Worm (Caenorhabditis elegans) whole organism, L2 larva: ENCODE measurements around the gene clec-222.

Source experiments
- C34F6.9 ChIP-seq: fragments of 150-350 bp; optimal IDR thresholded peaks from 2 replicates; lab custom pipeline; 2014; ENCODE audit warnings: missing biosample characterization, missing genetic modification characterization
- F13H6.1 ChIP-seq: sonication (generic microtip); optimal IDR thresholded peaks from 2 replicates; lab custom pipeline; 2016; ENCODE audit warnings: missing genetic modification characterization, missing compliant biosample characterization
- Y55F3AM.14 ChIP-seq: fragments of 200-800 bp; sonication (Bioruptor generic); optimal IDR thresholded peaks from 2 replicates; lab custom pipeline; 2018; ENCODE audit warnings: mild to moderate bottlenecking, missing genetic modification characterization, missing compliant biosample characterization
- alr-1 ChIP-seq: fragments of 150-350 bp; optimal IDR thresholded peaks from 2 replicates; lab custom pipeline; 2014; ENCODE audit warnings: missing biosample characterization, missing genetic modification characterization
- ama-1 ChIP-seq: fragments of 150-350 bp; optimal IDR thresholded peaks from 2 replicates; lab custom pipeline; 2018; ENCODE audit warnings: inconsistent platforms
- blmp-1 ChIP-seq: sonication (generic microtip); optimal IDR thresholded peaks from 2 replicates; lab custom pipeline; 2017; ENCODE audit warnings: missing genetic modification characterization, mild to moderate bottlenecking, missing compliant biosample characterization, antibody characterized with exemption, moderate library complexity; ENCODE audit not compliant: insufficient read depth
- ceh-82 ChIP-seq: fragments of 150-350 bp; optimal IDR thresholded peaks from 2 replicates; lab custom pipeline; 2014; ENCODE audit warnings: missing biosample characterization, missing genetic modification characterization
- dmd-4 ChIP-seq: sonication (generic microtip); optimal IDR thresholded peaks from 2 replicates; lab custom pipeline; 2017; ENCODE audit warnings: missing biosample characterization, missing genetic modification characterization
- egl-27 ChIP-seq: sonication (generic microtip); optimal IDR thresholded peaks from 3 replicates; lab custom pipeline; 2017; ENCODE audit warnings: missing biosample characterization, missing genetic modification reagents, missing genetic modification characterization
- elt-1 ChIP-seq: fragments of 150-350 bp; optimal IDR thresholded peaks from 2 replicates; lab custom pipeline; 2014; ENCODE audit warnings: missing biosample characterization, missing genetic modification characterization
- elt-3 ChIP-seq: sonication (generic microtip); optimal IDR thresholded peaks from 2 replicates; lab custom pipeline; 2017; ENCODE audit warnings: missing biosample characterization, missing genetic modification characterization
- gmeb-1 ChIP-seq: fragments of 150-350 bp; optimal IDR thresholded peaks from 2 replicates; lab custom pipeline; 2014; ENCODE audit warnings: missing biosample characterization, missing genetic modification characterization
- lin-13 ChIP-seq: fragments of 150-350 bp; optimal IDR thresholded peaks from 2 replicates; lab custom pipeline; 2014; ENCODE audit warnings: missing biosample characterization, missing genetic modification reagents, missing genetic modification characterization
- lin-39 ChIP-seq: fragments of 150-350 bp; optimal IDR thresholded peaks from 2 replicates; lab custom pipeline; 2014; ENCODE audit warnings: missing biosample characterization, missing genetic modification reagents, missing genetic modification characterization
- lsy-2 ChIP-seq, 2 experiments: fragments of 150-350 bp in 1 of 2; sonication (generic microtip) in 1 of 2; optimal IDR thresholded peaks; 2 replicates each; lab custom pipeline; 2014 to 2017; ENCODE audit warnings: missing biosample characterization in 2 of 2, missing genetic modification characterization in 2 of 2
- mbf-1 ChIP-seq: sonication (generic microtip); optimal IDR thresholded peaks from 2 replicates; lab custom pipeline; 2017; ENCODE audit warnings: missing biosample characterization, missing genetic modification characterization
- nhr-10 ChIP-seq: sonication (generic microtip); optimal IDR thresholded peaks from 2 replicates; lab custom pipeline; 2017; ENCODE audit warnings: missing biosample characterization, missing genetic modification characterization
- nhr-11 ChIP-seq: fragments of 150-350 bp; optimal IDR thresholded peaks from 2 replicates; lab custom pipeline; 2014; ENCODE audit warnings: missing biosample characterization, missing genetic modification characterization
- nhr-12 ChIP-seq: fragments of 150-350 bp; optimal IDR thresholded peaks from 2 replicates; lab custom pipeline; 2014; ENCODE audit warnings: missing biosample characterization, missing genetic modification characterization
- nhr-129 ChIP-seq: fragments of 150-350 bp; optimal IDR thresholded peaks from 2 replicates; lab custom pipeline; 2014; ENCODE audit warnings: missing biosample characterization, missing genetic modification characterization
- nhr-21 ChIP-seq: fragments of 150-350 bp; optimal IDR thresholded peaks from 2 replicates; lab custom pipeline; 2014; ENCODE audit warnings: missing biosample characterization, missing genetic modification characterization
- nhr-23 ChIP-seq: fragments of 150-350 bp; optimal IDR thresholded peaks from 2 replicates; lab custom pipeline; 2014; ENCODE audit warnings: missing biosample characterization, missing genetic modification reagents, missing genetic modification characterization
- nhr-237 ChIP-seq: fragments of 150-350 bp; optimal IDR thresholded peaks from 2 replicates; lab custom pipeline; 2014; ENCODE audit warnings: missing biosample characterization, missing genetic modification characterization
- nhr-6 ChIP-seq: fragments of 150-350 bp; optimal IDR thresholded peaks from 2 replicates; lab custom pipeline; 2014; ENCODE audit warnings: missing biosample characterization, missing genetic modification characterization
- peb-1 ChIP-seq: fragments of 150-350 bp; optimal IDR thresholded peaks from 2 replicates; lab custom pipeline; 2014; ENCODE audit warnings: missing biosample characterization, missing genetic modification characterization
- sem-4 ChIP-seq: fragments of 150-350 bp; optimal IDR thresholded peaks from 2 replicates; lab custom pipeline; 2014; ENCODE audit warnings: missing biosample characterization, missing genetic modification reagents, missing genetic modification characterization
- skn-1 ChIP-seq: sonication (generic microtip); optimal IDR thresholded peaks from 2 replicates; lab custom pipeline; 2017; ENCODE audit warnings: missing biosample characterization, missing genetic modification characterization
- sma-9 ChIP-seq, 2 experiments: fragments of 150-350 bp in 1 of 2; sonication (generic microtip) in 1 of 2; optimal IDR thresholded peaks; 2 replicates each; lab custom pipeline; 2014 to 2016; ENCODE audit warnings: missing genetic modification characterization in 2 of 2, mild to moderate bottlenecking in 1 of 2, missing biosample characterization in 1 of 2, missing compliant biosample characterization in 1 of 2, missing genetic modification reagents in 1 of 2, moderate library complexity in 1 of 2
- unc-55 ChIP-seq: fragments of 150-350 bp; sonication (generic microtip); optimal IDR thresholded peaks from 3 replicates; lab custom pipeline; 2014; ENCODE audit warnings: missing biosample characterization, missing genetic modification reagents, missing genetic modification characterization
- ztf-1 ChIP-seq: fragments of 200-800 bp; sonication (Bioruptor generic); conservative IDR thresholded peaks from 2 replicates; pipeline ENCODE4 v1.3.6; 2022; ENCODE audit warnings: missing genetic modification characterization, missing compliant biosample characterization
- ztf-4 ChIP-seq: fragments of 150-350 bp; optimal IDR thresholded peaks from 2 replicates; lab custom pipeline; 2014; ENCODE audit warnings: missing biosample characterization, missing genetic modification characterization

clec-222 gene

ce11 chrV:11266681-11267080, 4.5 kb upstream of the clec-222 start, which contains the start of gene str-116:
Gene str-116 (plus strand): TSS chrV:11266981.
- TF ChIP-seq blmp-1 (tag; lab: Kevin White, UChicago) (no peak), sem-4 (no peak), ama-1 (lab: Kevin White, UChicago) (no peak), ztf-1 (GFP tag; lab: Robert Waterston, UW) (no peak), gmeb-1 (no peak), peb-1 (tag; lab: Kevin White, UChicago) (no peak), dmd-4 (no peak)

ce11 chrV:11268791-11269190, 2.4 kb upstream of the clec-222 start, which contains the start of gene str-115:
Gene str-115 (plus strand): TSS chrV:11269091.
- no peak for TF ChIP-seq nhr-6
- no peak for TF ChIP-seq mbf-1 (tag; lab: Kevin White, UChicago)
- TF ChIP-seq nhr-11 (tag; lab: Kevin White, UChicago): no peak
- no peak for TF ChIP-seq egl-27 (tag; lab: Kevin White, UChicago)
- TF ChIP-seq sem-4: no peak

- no peak for TF ChIP-seq F13H6.1 (tag; lab: Kevin White, UChicago)
- TF ChIP-seq nhr-237 (tag; lab: Kevin White, UChicago): no peak
- TF ChIP-seq ceh-82 (tag; lab: Kevin White, UChicago): no peak
- no peak for TF ChIP-seq lsy-2 (tag; optimal IDR thresholded peaks at IDR 0.05; lab: Kevin White, UChicago)
- TF ChIP-seq blmp-1 (tag; lab: Kevin White, UChicago): no peak
- TF ChIP-seq elt-1 (tag; lab: Kevin White, UChicago): no peak
- TF ChIP-seq nhr-21 (tag; lab: Kevin White, UChicago): no peak
- no peak for TF ChIP-seq nhr-129 (tag; lab: Kevin White, UChicago)
- no peak for TF ChIP-seq elt-3 (tag; lab: Kevin White, UChicago)
- no peak for TF ChIP-seq lin-13 (GFP tag; lab: Kevin White, UChicago)
- no peak for TF ChIP-seq egl-27 (tag; lab: Kevin White, UChicago)
- TF ChIP-seq peb-1 (tag; lab: Kevin White, UChicago): no peak
- TF ChIP-seq alr-1 (tag; lab: Kevin White, UChicago): no peak
- TF ChIP-seq mbf-1 (tag; lab: Kevin White, UChicago): no peak
- TF ChIP-seq nhr-23 (tag; lab: Kevin White, UChicago): no peak
Observed at ce11 chrV:11272848-11273247, 1.7 kb downstream of the clec-222 start, which contains the start of gene clec-223. Gene clec-223 (plus strand): TSS chrV:11273148.

- TF ChIP-seq elt-1 (tag; lab: Kevin White, UChicago): no peak
Observed at ce11 chrV:11279564-11279963, 8.4 kb downstream of the clec-222 start.

ce11 chrV:11281414-11282209, 10.5 kb downstream of the clec-222 start:
- TF ChIP-seq Y55F3AM.14 (GFP tag; lab: Kevin White, UChicago) (no peak), ztf-4 (no peak), alr-1 (tag; lab: Kevin White, UChicago) (no peak), sma-9 (GFP tag; optimal IDR thresholded peaks at IDR 0.05; lab: Kevin White, UChicago) (peak; percentile 30), sma-9 (tag; optimal IDR thresholded peaks at IDR 0.05; lab: Kevin White, UChicago) (no peak), skn-1 (tag; lab: Kevin White, UChicago) (no peak), lsy-2 (tag; optimal IDR thresholded peaks at IDR 0.05; lab: Kevin White, UChicago) (peak in 1 of 2 experiments; percentile 25), sem-4 (no peak), egl-27 (tag; lab: Kevin White, UChicago) (no peak), unc-55 (peak; percentile 11), nhr-21 (tag; lab: Kevin White, UChicago) (peak; percentile 5), nhr-129 (tag; lab: Kevin White, UChicago) (no peak), C34F6.9 (tag; lab: Kevin White, UChicago) (peak; percentile 26)

ce11 chrV:11282272-11282671, 11.1 kb downstream of the clec-222 start, which contains the start of gene gly-20:
Gene gly-20 (plus strand): TSS chrV:11282572.
- TF ChIP-seq Y55F3AM.14 (GFP tag; lab: Kevin White, UChicago): no peak
- no peak for TF ChIP-seq ztf-4
- no peak for TF ChIP-seq lin-39 (tag; lab: Kevin White, UChicago)
- TF ChIP-seq nhr-10: no peak
- TF ChIP-seq blmp-1 (tag; lab: Kevin White, UChicago): no peak
- no peak for TF ChIP-seq ama-1 (lab: Kevin White, UChicago)
- TF ChIP-seq skn-1 (tag; lab: Kevin White, UChicago): no peak
- no peak for TF ChIP-seq C34F6.9 (tag; lab: Kevin White, UChicago)
- no peak for TF ChIP-seq lsy-2 (tag; optimal IDR thresholded peaks at IDR 0.05; lab: Kevin White, UChicago)
- TF ChIP-seq F13H6.1 (tag; lab: Kevin White, UChicago): no peak
- TF ChIP-seq ceh-82 (tag; lab: Kevin White, UChicago): no peak
- no peak for TF ChIP-seq nhr-23 (tag; lab: Kevin White, UChicago)
- no peak for TF ChIP-seq dmd-4
- TF ChIP-seq nhr-12 (tag; lab: Kevin White, UChicago): no peak
